Worm (Caenorhabditis elegans) whole organism, mixed stage, embryonic: Measurements from ENCODE around the gene Y45F10B.12.

ENCODE experiments used
- M03D4.4 ChIP-seq: sonication (generic microtip); optimal IDR thresholded peaks from 2 replicates; lab custom pipeline; 2017; ENCODE audit warnings: mild to moderate bottlenecking, missing genetic modification characterization, missing compliant biosample characterization
- bed-3 ChIP-seq: fragments of 200-800 bp; sonication (Bioruptor generic); optimal IDR thresholded peaks from 3 replicates; lab custom pipeline; 2018; ENCODE audit warnings: mild to moderate bottlenecking, missing genetic modification characterization, moderate library complexity, missing compliant biosample characterization
- blmp-1 ChIP-seq: fragments of 150-350 bp; optimal IDR thresholded peaks from 2 replicates; lab custom pipeline; 2014; ENCODE audit warnings: missing biosample characterization, missing genetic modification characterization
- ceh-39 ChIP-seq: fragments of 150-350 bp; optimal IDR thresholded peaks from 2 replicates; lab custom pipeline; 2014; ENCODE audit warnings: missing biosample characterization, missing genetic modification characterization
- ceh-43 ChIP-seq: fragments of 200-800 bp; sonication (Bioruptor generic); optimal IDR thresholded peaks from 2 replicates; lab custom pipeline; 2018; ENCODE audit warnings: mild to moderate bottlenecking, missing genetic modification characterization, moderate library complexity, missing compliant biosample characterization
- ceh-83 ChIP-seq: fragments of 200-800 bp; sonication (Bioruptor generic); optimal IDR thresholded peaks from 2 replicates; lab custom pipeline; 2018; ENCODE audit warnings: mild to moderate bottlenecking, missing genetic modification characterization, missing compliant biosample characterization
- ces-1 ChIP-seq: fragments of 150-350 bp; optimal IDR thresholded peaks from 2 replicates; lab custom pipeline; 2014; ENCODE audit warnings: missing biosample characterization, missing genetic modification reagents, missing genetic modification characterization
- cnd-1 ChIP-seq: fragments of 200-800 bp; sonication (Bioruptor generic); optimal IDR thresholded peaks from 2 replicates; lab custom pipeline; 2018; ENCODE audit warnings: mild to moderate bottlenecking, missing genetic modification characterization, missing compliant biosample characterization
- drap-1 ChIP-seq: fragments of 200-800 bp; sonication (Bioruptor generic); optimal IDR thresholded peaks from 3 replicates; lab custom pipeline; 2018; ENCODE audit warnings: mild to moderate bottlenecking, missing genetic modification characterization, missing compliant biosample characterization
- elt-1 ChIP-seq: sonication (generic microtip); optimal IDR thresholded peaks from 2 replicates; lab custom pipeline; 2017; ENCODE audit warnings: missing genetic modification characterization, mild to moderate bottlenecking, missing compliant biosample characterization, antibody characterized with exemption, moderate library complexity, borderline replicate concordance; ENCODE audit not compliant: insufficient read depth
- flh-1 ChIP-seq: fragments of 200-800 bp; sonication (Bioruptor generic); optimal IDR thresholded peaks from 2 replicates; lab custom pipeline; 2018; ENCODE audit warnings: mild to moderate bottlenecking, missing genetic modification characterization, moderate library complexity, missing compliant biosample characterization
- ham-2 ChIP-seq: fragments of 200-800 bp; sonication (Bioruptor generic); optimal IDR thresholded peaks from 2 replicates; lab custom pipeline; 2018; ENCODE audit warnings: mild to moderate bottlenecking, missing genetic modification characterization, missing compliant biosample characterization
- lin-13 ChIP-seq: fragments of 150-350 bp; optimal IDR thresholded peaks from 2 replicates; lab custom pipeline; 2014; ENCODE audit warnings: missing biosample characterization, missing genetic modification characterization
- lin-32 ChIP-seq: fragments of 200-800 bp; sonication (Bioruptor generic); optimal IDR thresholded peaks from 2 replicates; lab custom pipeline; 2018; ENCODE audit warnings: mild to moderate bottlenecking, missing genetic modification characterization, missing compliant biosample characterization
- mab-5 ChIP-seq: fragments of 150-350 bp; optimal IDR thresholded peaks from 2 replicates; lab custom pipeline; 2014; ENCODE audit warnings: missing biosample characterization, missing genetic modification characterization
- mep-1 ChIP-seq: fragments of 150-350 bp; optimal IDR thresholded peaks from 2 replicates; lab custom pipeline; 2017; ENCODE audit warnings: missing biosample characterization, missing genetic modification reagents, missing genetic modification characterization, inconsistent platforms
- mls-2 ChIP-seq: sonication (generic microtip); optimal IDR thresholded peaks from 2 replicates; lab custom pipeline; 2016; ENCODE audit warnings: mild to moderate bottlenecking, missing genetic modification characterization, moderate library complexity, missing compliant biosample characterization
- nhr-12 ChIP-seq: fragments of 150-350 bp; optimal IDR thresholded peaks from 2 replicates; lab custom pipeline; 2014; ENCODE audit warnings: missing biosample characterization, missing genetic modification characterization
- nhr-2 ChIP-seq: fragments of 150-350 bp; optimal IDR thresholded peaks from 2 replicates; lab custom pipeline; 2014; ENCODE audit warnings: missing biosample characterization, missing genetic modification characterization
- nhr-237 ChIP-seq: fragments of 150-350 bp; optimal IDR thresholded peaks from 2 replicates; lab custom pipeline; 2014; ENCODE audit warnings: missing biosample characterization, missing genetic modification characterization
- nhr-28 ChIP-seq: fragments of 150-350 bp; optimal IDR thresholded peaks from 2 replicates; lab custom pipeline; 2014; ENCODE audit warnings: missing biosample characterization, missing genetic modification characterization
- nhr-76 ChIP-seq: sonication (generic microtip); optimal IDR thresholded peaks from 2 replicates; lab custom pipeline; 2017; ENCODE audit warnings: missing biosample characterization, missing genetic modification characterization
- pha-4 ChIP-seq: fragments of 150-350 bp; optimal IDR thresholded peaks from 2 replicates; lab custom pipeline; 2018; ENCODE audit warnings: missing biosample characterization, missing genetic modification reagents, missing genetic modification characterization
- sem-2 ChIP-seq: fragments of 200-800 bp; sonication (Bioruptor generic); optimal IDR thresholded peaks from 2 replicates; lab custom pipeline; 2018; ENCODE audit warnings: mild to moderate bottlenecking, missing genetic modification characterization, missing compliant biosample characterization
- snpc-4 ChIP-seq: fragments of 150-350 bp; optimal IDR thresholded peaks from 2 replicates; lab custom pipeline; 2014; ENCODE audit warnings: missing biosample characterization, missing genetic modification characterization
- sptf-1 ChIP-seq: sonication (generic microtip); optimal IDR thresholded peaks from 2 replicates; lab custom pipeline; 2017; ENCODE audit warnings: mild to moderate bottlenecking, missing genetic modification characterization, moderate library complexity, missing compliant biosample characterization
- tbx-8 ChIP-seq: fragments of 200-800 bp; sonication (Bioruptor generic); optimal IDR thresholded peaks from 2 replicates; lab custom pipeline; 2018; ENCODE audit warnings: mild to moderate bottlenecking, missing genetic modification characterization, moderate library complexity, missing compliant biosample characterization
- unc-120 ChIP-seq: sonication (generic microtip); optimal IDR thresholded peaks from 2 replicates; lab custom pipeline; 2017; ENCODE audit warnings: missing genetic modification characterization, missing compliant biosample characterization; ENCODE audit not compliant: poor library complexity, severe bottlenecking
- unc-39 ChIP-seq: fragments of 150-350 bp; optimal IDR thresholded peaks from 2 replicates; lab custom pipeline; 2014; ENCODE audit warnings: missing biosample characterization, missing genetic modification characterization
- unc-62 ChIP-seq: fragments of 150-350 bp; optimal IDR thresholded peaks from 2 replicates; lab custom pipeline; 2014; ENCODE audit warnings: missing biosample characterization, missing genetic modification reagents, missing genetic modification characterization

Y45F10B.12 gene

ce11 chrIV:13601428-13601827 is 14.2 kb downstream of the Y45F10B.12 start:
- TF ChIP-seq flh-1 (GFP tag; lab: Kevin White, UChicago) (no peak), lin-13 (tag; lab: Kevin White, UChicago) (no peak), nhr-76 (no peak), ham-2 (GFP tag; lab: Kevin White, UChicago) (no peak), cnd-1 (tag; lab: Kevin White, UChicago) (no peak), sptf-1 (tag; lab: Kevin White, UChicago) (no peak), blmp-1 (no peak), nhr-2 (tag; lab: Kevin White, UChicago) (no peak), drap-1 (no peak), bed-3 (no peak), ces-1 (no peak), ceh-43 (GFP tag; lab: Kevin White, UChicago) (no peak), tbx-8 (GFP tag; lab: Kevin White, UChicago) (no peak)

ce11 chrIV:13601973-13602669 is 14.8 kb downstream of the Y45F10B.12 start, which contains the start of gene Y45F10B.59:
Gene Y45F10B.59 (plus strand): TSS chrIV:13602619.
- TF ChIP-seq nhr-28 (tag; lab: Kevin White, UChicago) (no peak), pha-4 (no peak), mep-1 (no peak), ceh-39 (tag; lab: Kevin White, UChicago) (no peak), sem-2 (GFP tag; lab: Kevin White, UChicago) (no peak), nhr-2 (tag; lab: Kevin White, UChicago) (no peak), nhr-76 (no peak), M03D4.4 (tag; lab: Kevin White, UChicago) (no peak)

- TF ChIP-seq lin-32 = no peak
- no peak for TF ChIP-seq flh-1 (GFP tag; lab: Kevin White, UChicago)
- TF ChIP-seq ham-2 (GFP tag; lab: Kevin White, UChicago) = no peak
- TF ChIP-seq ceh-39 (tag; lab: Kevin White, UChicago) = no peak
- no peak for TF ChIP-seq sem-2 (GFP tag; lab: Kevin White, UChicago)
- TF ChIP-seq snpc-4 = no peak
- TF ChIP-seq bed-3 = no peak
Measured at ce11 chrIV:13609755-13610154, 22.5 kb downstream of the Y45F10B.12 start, which contains the start of gene C08F11.13. Gene C08F11.13 (minus strand): TSS chrIV:13609892.

ce11 chrIV:13619203-13619602 is 31.9 kb downstream of the Y45F10B.12 start, which contains the start of gene C08F11.3:
Gene C08F11.3 (plus strand): TSS chrIV:13619503.
- TF ChIP-seq elt-1 (tag; lab: Kevin White, UChicago) = no peak
- TF ChIP-seq unc-39 (tag; lab: Kevin White, UChicago) = no peak
- TF ChIP-seq nhr-76 = no peak
- no peak for TF ChIP-seq lin-32
- no peak for TF ChIP-seq ceh-39 (tag; lab: Kevin White, UChicago)
- no peak for TF ChIP-seq ces-1
- TF ChIP-seq bed-3 = no peak
- TF ChIP-seq mab-5 = no peak
- TF ChIP-seq, all 35 proteins: peak for 0

- TF ChIP-seq sem-2 (GFP tag; lab: Kevin White, UChicago) = no peak
- no peak for TF ChIP-seq nhr-76
- TF ChIP-seq pha-4 = no peak
- TF ChIP-seq ces-1 = no peak
- no peak for TF ChIP-seq nhr-12 (tag; lab: Kevin White, UChicago)
- no peak for TF ChIP-seq M03D4.4 (tag; lab: Kevin White, UChicago)
- TF ChIP-seq unc-120 = no peak
- TF ChIP-seq ceh-83 = no peak
- TF ChIP-seq drap-1 = no peak
- TF ChIP-seq nhr-2 (tag; lab: Kevin White, UChicago) = no peak
- no peak for TF ChIP-seq nhr-237 (tag; lab: Kevin White, UChicago)
- TF ChIP-seq mls-2 (tag; lab: Kevin White, UChicago) = no peak
- TF ChIP-seq lin-32 = no peak
- TF ChIP-seq unc-39 (tag; lab: Kevin White, UChicago) = no peak
- no peak for TF ChIP-seq unc-62 (GFP tag; lab: Kevin White, UChicago)
- TF ChIP-seq blmp-1 = no peak
Measured at ce11 chrIV:13623533-13623932, 36.3 kb downstream of the Y45F10B.12 start, which contains the start of gene C08F11.1. Gene C08F11.1 (plus strand): TSS chrIV:13623833.
